Fruit fly (Drosophila melanogaster): Measurements from ENCODE around the gene CG46281.
A peak's percentile ranks its signal among the peaks of the same experiment; 100 is the strongest.

Gene CG46281

dm6 chr3R:13063746-13064592 is 33.9 kb upstream of the CG46281 start (continued):
- TF ChIP-seq mld (GFP tag; IDR thresholded peaks at IDR 0.05; ENCODE audit: partially characterized antibody) (no peak), Hmx (GFP tag; optimal IDR thresholded peaks at IDR 0.05) (no peak), CG4617 (GFP tag; optimal IDR thresholded peaks at IDR 0.05; ENCODE audit: borderline replicate concordance) (no peak), ci (GFP tag; IDR thresholded peaks at IDR 0.05) (0 out of 3 replicates have a peak, but pooled peaks have one; percentile 42), CG14860 (GFP tag; IDR thresholded peaks at IDR 0.05; ENCODE audit: partially characterized antibody) (no peak), luna (GFP tag; optimal IDR thresholded peaks at IDR 0.05) (no peak), kni (GFP tag; optimal IDR thresholded peaks at IDR 0.05) (peak; percentile 83), Bteb2 (GFP tag; optimal IDR thresholded peaks at IDR 0.05) (no peak), crol (GFP tag; IDR thresholded peaks at IDR 0.05) (peak; percentile 98), Ravus (GFP tag; IDR thresholded peaks at IDR 0.05) (no peak), bbx (GFP tag; IDR thresholded peaks at IDR 0.05; ENCODE audit: partially characterized antibody) (no peak; the same call in 1 of the 2 replicates), ken (GFP tag; IDR thresholded peaks at IDR 0.05) (no peak), ranshi (GFP tag; IDR thresholded peaks at IDR 0.05) (no peak), br (optimal IDR thresholded peaks at IDR 0.05) (no peak), slp2 (GFP tag; optimal IDR thresholded peaks at IDR 0.05) (no peak), CG9437 (GFP tag; optimal IDR thresholded peaks at IDR 0.05) (no peak), trem (tag; optimal IDR thresholded peaks at IDR 0.05) (no peak), Sin3A (optimal IDR thresholded peaks at IDR 0.05) (no peak), Aef1 (GFP tag; IDR thresholded peaks at IDR 0.05) (peak; percentile 95), Trl (optimal IDR thresholded peaks at IDR 0.05) (peak; percentile 35 to 63), Trl (GFP tag; optimal IDR thresholded peaks at IDR 0.05) (no peak), prd (optimal IDR thresholded peaks at IDR 0.05) (no peak), prd (GFP tag; IDR thresholded peaks at IDR 0.05) (peak; percentile 36; the same call in 2 of the 3 replicates), odd (GFP tag; optimal IDR thresholded peaks at IDR 0.05) (peak; percentile 28), Hey (tag; optimal IDR thresholded peaks at IDR 0.05) (peak; percentile 7), dmrt99B (tag; optimal IDR thresholded peaks at IDR 0.05) (no peak), CG13296 (GFP tag; optimal IDR thresholded peaks at IDR 0.05) (no peak), peb (GFP tag; IDR thresholded peaks at IDR 0.05) (0 out of 2 replicates have a peak, but pooled peaks have one; percentile 29), slou (GFP tag; optimal IDR thresholded peaks at IDR 0.05) (no peak), CG4282 (GFP tag; optimal IDR thresholded peaks at IDR 0.05) (peak; percentile 53), sim (GFP tag; IDR thresholded peaks at IDR 0.05) (no peak), CG34422 (GFP tag; IDR thresholded peaks at IDR 0.05) (no peak), CG34224 (GFP tag; IDR thresholded peaks at IDR 0.05; ENCODE audit: partially characterized antibody) (no peak), vnd (GFP tag; IDR thresholded peaks at IDR 0.05; ENCODE audit: partially characterized antibody) (0 out of 3 replicates have a peak, but pooled peaks have one; percentile 46), dan (GFP tag; IDR thresholded peaks at IDR 0.05) (no peak), psq (GFP tag; optimal IDR thresholded peaks at IDR 0.05) (no peak), dati (GFP tag; IDR thresholded peaks at IDR 0.05) (no peak), tx (GFP tag; optimal IDR thresholded peaks at IDR 0.05) (no peak), zfh1 (GFP tag; IDR thresholded peaks at IDR 0.05) (0 out of 3 replicates have a peak, but pooled peaks have one; percentile 33), unc-4 (GFP tag; IDR thresholded peaks at IDR 0.05; ENCODE audit: partially characterized antibody) (no peak), Usf (GFP tag; optimal IDR thresholded peaks at IDR 0.05) (no peak), CG18619 (GFP tag; optimal IDR thresholded peaks at IDR 0.05) (no peak), Gsc (GFP tag; IDR thresholded peaks at IDR 0.05) (no peak), CG33213 (GFP tag; optimal IDR thresholded peaks at IDR 0.05) (no peak), CG13123 (GFP tag; optimal IDR thresholded peaks at IDR 0.05) (no peak), CG14965 (GFP tag; optimal IDR thresholded peaks at IDR 0.05; ENCODE audit: borderline replicate concordance) (no peak), CG11560 (tag; IDR thresholded peaks at IDR 0.05) (no peak), MESR4 (GFP tag; optimal IDR thresholded peaks at IDR 0.05) (no peak), exex (tag; optimal IDR thresholded peaks at IDR 0.05) (no peak), Ada2b (GFP tag; IDR thresholded peaks at IDR 0.05) (peak; percentile 36; the same call in 1 of the 2 replicates), mam (GFP tag; optimal IDR thresholded peaks at IDR 0.05) (no peak)

Measured in whole organism, embryonic.